Worm (Caenorhabditis elegans): ENCODE results near the gene K01A2.10.
"Not testable (repeated sequence)": the region's sequence is repeated elsewhere in the genome, so short reads cannot be mapped to it uniquely, and the experiment has no call there.

The K01A2.10 gene

DNA sequence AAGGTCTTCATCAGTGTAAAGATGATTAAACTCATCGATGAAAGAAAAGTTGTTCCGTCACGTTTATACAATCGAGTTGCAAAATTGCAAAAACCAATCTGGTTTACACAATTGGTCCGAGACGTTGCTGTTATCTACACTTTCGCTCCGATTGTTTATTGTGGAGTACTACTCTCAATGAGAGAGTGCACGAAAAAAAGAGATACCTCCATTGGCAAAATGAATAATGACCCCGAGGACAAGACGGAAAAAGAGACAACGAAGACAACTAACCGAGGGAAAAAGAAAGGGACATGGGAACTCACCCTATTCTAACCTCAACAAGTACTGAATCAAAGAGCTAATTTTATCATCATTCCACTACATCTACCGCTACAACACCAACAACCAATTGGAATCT is 9.4 kb downstream of the K01A2.10 start:
- TF ChIP-seq ref-1 (GFP tag; conservative IDR thresholded peaks at IDR 0.05) = no peak
- no peak for TF ChIP-seq tab-1 (GFP tag; IDR thresholded peaks at IDR 0.05)
- TF ChIP-seq ztf-29 (GFP tag; IDR thresholded peaks at IDR 0.05) = no peak
- TF ChIP-seq med-1 (GFP tag; optimal IDR thresholded peaks at IDR 0.05; ENCODE audit: insufficient read depth) = no peak
- TF ChIP-seq cog-1 (tag; optimal IDR thresholded peaks at IDR 0.05) = no peak

DNA sequence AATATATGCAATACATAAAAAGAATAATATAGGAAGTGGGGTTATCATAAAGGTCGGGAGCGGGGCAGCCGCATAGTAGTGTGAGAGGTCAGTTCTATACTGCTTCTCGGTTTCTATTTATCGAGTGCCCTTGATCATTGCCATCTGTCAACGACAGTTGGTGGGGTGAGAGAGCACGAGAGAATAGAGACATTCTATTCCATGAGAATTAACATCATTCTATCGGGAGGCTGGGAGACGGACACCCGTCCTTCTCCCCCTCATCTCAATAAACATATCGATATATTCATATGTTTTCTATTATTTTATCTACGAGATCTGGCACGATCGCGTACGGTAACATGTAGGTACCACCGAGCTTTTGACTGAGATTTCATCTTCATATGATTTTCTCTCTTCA is 10.8 kb downstream of the K01A2.10 start, which contains the start of gene mps-2:
Gene mps-2, minus strand, starts transcription at position 101 of the 400 bp plus-strand sequence.
- not testable (repeated sequence) for TF ChIP-seq klf-2 (GFP tag; conservative IDR thresholded peaks at IDR 0.05); tab-1 (GFP tag; IDR thresholded peaks at IDR 0.05); ztf-23 (GFP tag; IDR thresholded peaks at IDR 0.05)

DNA sequence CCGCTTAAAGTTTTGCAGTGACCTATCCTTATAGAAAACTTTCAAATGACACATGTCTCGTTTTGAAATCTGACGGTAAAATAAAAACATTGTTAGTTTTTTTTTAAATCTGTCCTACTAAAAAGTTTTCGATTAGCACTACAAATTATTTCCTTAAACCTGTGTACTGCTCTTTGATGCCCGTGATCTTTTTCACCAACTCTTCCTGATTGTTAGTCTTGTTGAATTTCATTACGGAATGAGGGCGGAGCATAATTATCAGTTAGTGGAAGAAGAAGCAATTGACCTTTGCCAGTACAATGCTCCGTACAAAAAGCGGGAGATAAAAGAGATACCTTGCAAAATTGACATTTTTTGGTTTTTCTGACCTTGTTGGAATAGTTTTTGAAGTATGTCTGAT is 15.7 kb downstream of the K01A2.10 start, which contains the start of gene K01A2.4:
Gene K01A2.4, plus strand, starts transcription at position 301 of the 400 bp plus-strand sequence.
- TF ChIP-seq ref-1 (GFP tag; conservative IDR thresholded peaks at IDR 0.05) (no peak), tab-1 (GFP tag; IDR thresholded peaks at IDR 0.05) (no peak), med-1 (GFP tag; optimal IDR thresholded peaks at IDR 0.05; ENCODE audit: insufficient read depth) (no peak), T22C8.4 (GFP tag; IDR thresholded peaks at IDR 0.05) (no peak), cog-1 (tag; optimal IDR thresholded peaks at IDR 0.05) (no peak), ztf-29 (GFP tag; IDR thresholded peaks at IDR 0.05) (no peak), flt-1 (GFP tag; IDR thresholded peaks at IDR 0.05) (no peak)

DNA sequence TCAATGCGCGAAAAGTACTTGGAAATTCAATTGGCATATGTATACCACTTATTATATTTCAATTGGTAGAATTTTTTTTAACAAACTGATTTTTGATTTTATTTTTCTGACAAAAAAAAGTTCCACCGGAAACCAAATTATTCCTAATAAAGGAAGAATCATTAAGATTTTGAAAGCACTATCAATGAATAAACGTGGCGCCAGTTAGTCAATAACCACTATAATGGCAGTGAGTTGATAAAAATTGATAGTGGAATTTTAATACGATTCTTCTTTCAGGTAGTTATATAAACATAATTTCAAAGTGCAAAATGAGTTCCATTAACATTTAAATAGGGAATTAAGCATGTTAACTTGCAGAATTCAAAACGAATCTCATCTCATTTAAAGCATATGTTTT is 17.3 kb downstream of the K01A2.10 start, which contains the start of gene col-69:
Gene col-69, minus strand, starts transcription at position 101 of the 400 bp plus-strand sequence.
- TF ChIP-seq tab-1 (GFP tag; IDR thresholded peaks at IDR 0.05) (no peak), cog-1 (tag; optimal IDR thresholded peaks at IDR 0.05) (no peak), klf-2 (GFP tag; conservative IDR thresholded peaks at IDR 0.05) (no peak), T22C8.4 (GFP tag; IDR thresholded peaks at IDR 0.05) (no peak), ztf-29 (GFP tag; IDR thresholded peaks at IDR 0.05) (no peak), flt-1 (GFP tag; IDR thresholded peaks at IDR 0.05) (no peak), ztf-23 (GFP tag; IDR thresholded peaks at IDR 0.05) (no peak), med-1 (GFP tag; optimal IDR thresholded peaks at IDR 0.05; ENCODE audit: insufficient read depth) (no peak), ref-1 (GFP tag; conservative IDR thresholded peaks at IDR 0.05) (no peak)

DNA sequence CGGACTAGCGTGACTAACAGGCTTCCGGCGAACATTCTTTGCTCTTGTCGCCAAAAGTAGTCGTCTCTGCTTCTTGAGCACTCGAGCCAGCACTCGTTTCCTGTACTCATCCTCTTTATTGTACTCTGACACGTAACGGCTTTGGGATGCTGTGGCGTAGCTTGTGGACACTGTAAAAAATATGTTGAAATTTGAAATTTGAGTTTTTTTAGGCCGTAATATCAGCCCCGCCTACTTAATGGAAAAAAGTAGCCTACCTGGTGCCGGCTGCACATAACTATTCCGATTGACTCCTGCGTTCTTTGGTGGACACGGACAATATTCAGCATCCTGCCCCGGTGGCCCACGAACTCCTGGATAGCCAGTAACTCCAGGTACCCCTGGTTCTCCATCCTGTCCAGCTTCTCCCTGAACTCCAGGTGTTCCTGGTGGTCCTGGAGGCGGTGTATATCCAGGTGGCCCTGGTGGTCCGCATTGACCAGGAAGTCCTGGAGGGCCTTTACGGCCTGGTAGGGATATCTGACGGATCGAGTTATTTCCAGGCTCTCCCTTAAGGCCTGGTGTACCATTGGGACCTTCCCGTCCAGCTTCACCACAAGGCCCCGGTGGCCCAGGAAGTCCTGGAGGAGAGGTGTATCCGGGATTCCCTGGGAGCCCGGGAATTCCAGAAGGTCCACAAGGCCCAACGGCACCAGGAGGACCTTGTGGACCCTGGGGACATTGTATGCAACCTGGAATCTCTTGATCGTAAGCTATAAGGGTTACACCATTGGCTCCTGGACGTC is 18.8 kb downstream of the K01A2.10 start:
- TF ChIP-seq ztf-29 (GFP tag; IDR thresholded peaks at IDR 0.05) = no peak
- TF ChIP-seq flt-1 (GFP tag; IDR thresholded peaks at IDR 0.05) = no peak
- TF ChIP-seq cog-1 (tag; optimal IDR thresholded peaks at IDR 0.05) = no peak
- TF ChIP-seq tab-1 (GFP tag; IDR thresholded peaks at IDR 0.05) = no peak
- no peak for TF ChIP-seq ref-1 (GFP tag; conservative IDR thresholded peaks at IDR 0.05)
- TF ChIP-seq med-1 (GFP tag; optimal IDR thresholded peaks at IDR 0.05; ENCODE audit: insufficient read depth) = no peak
- TF ChIP-seq T22C8.4 (GFP tag; IDR thresholded peaks at IDR 0.05) = no peak
- TF ChIP-seq ztf-23 (GFP tag; IDR thresholded peaks at IDR 0.05) = no peak
- no peak for TF ChIP-seq klf-2 (GFP tag; conservative IDR thresholded peaks at IDR 0.05)

DNA sequence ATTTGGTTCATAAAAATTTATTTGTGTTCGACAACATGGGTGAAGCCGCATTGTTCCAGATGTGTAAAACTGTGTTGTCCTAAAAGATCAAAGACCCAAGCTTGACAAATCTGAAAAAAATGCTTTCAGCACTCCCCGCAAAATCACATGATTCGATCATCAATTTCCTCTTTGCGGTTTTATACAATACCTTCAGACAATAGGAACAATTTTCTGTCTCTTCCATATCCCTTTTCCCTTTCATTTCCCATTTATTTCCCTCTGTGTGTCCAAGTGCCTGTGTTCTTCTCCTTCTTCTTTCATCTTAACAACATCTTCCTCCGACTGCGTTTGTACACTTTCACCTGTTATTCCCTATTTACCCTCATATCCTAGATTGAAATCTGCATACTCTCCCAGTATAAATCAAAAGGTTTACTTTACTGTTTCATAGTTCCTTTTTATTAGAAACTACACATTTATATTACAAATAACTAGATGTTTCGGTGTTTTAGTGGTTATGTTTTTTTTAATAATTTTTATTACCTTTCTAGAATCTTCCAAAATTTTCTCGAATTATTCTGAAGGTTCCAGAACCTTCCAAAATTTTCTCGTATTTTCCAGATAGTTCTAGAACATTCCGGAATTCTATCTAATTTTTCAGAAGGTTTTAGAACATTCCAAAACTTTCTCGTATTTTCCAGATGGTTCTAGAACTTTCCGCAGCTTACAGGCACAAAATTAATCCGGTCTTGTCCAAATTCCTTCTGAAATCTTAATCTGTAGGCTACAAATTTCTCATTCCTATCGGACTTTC is 21.7 kb downstream of the K01A2.10 start, which contains the start of gene K01A2.5:
Gene K01A2.5, plus strand, starts transcription at position 297 of the 796 bp plus-strand sequence.
- TF ChIP-seq ztf-23 (GFP tag; IDR thresholded peaks at IDR 0.05) (no peak), cog-1 (tag; optimal IDR thresholded peaks at IDR 0.05) (peak; percentile 22)

DNA sequence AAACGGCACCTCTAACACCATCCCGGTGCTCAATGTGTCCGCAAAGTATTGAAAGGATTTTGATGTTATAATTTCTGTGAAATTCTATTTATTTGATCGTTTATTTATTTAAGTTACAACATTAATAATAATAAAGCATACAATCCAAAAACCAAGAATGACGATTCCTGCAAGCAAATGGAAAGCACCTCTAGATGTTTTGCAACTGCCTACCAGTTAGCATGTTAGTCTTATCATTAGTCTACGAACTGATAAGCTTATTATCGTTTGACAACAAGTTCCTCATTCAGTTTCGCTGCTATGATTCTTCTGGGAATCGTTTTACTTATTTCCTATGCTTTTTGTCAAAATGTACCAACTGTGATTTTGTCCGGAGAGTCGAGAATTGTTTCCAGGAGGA is 23.2 kb downstream of the K01A2.10 start, which contains the start of gene K01A2.6:
Gene K01A2.6, plus strand, starts transcription at position 301 of the 400 bp plus-strand sequence.
- no peak for TF ChIP-seq ztf-29 (GFP tag; IDR thresholded peaks at IDR 0.05)
- TF ChIP-seq cog-1 (tag; optimal IDR thresholded peaks at IDR 0.05) = no peak
- no peak for TF ChIP-seq klf-2 (GFP tag; conservative IDR thresholded peaks at IDR 0.05)
- TF ChIP-seq med-1 (GFP tag; optimal IDR thresholded peaks at IDR 0.05; ENCODE audit: insufficient read depth) = no peak
- no peak for TF ChIP-seq flt-1 (GFP tag; IDR thresholded peaks at IDR 0.05)
- TF ChIP-seq T22C8.4 (GFP tag; IDR thresholded peaks at IDR 0.05) = no peak
- TF ChIP-seq ztf-23 (GFP tag; IDR thresholded peaks at IDR 0.05) = no peak
- TF ChIP-seq tab-1 (GFP tag; IDR thresholded peaks at IDR 0.05) = no peak
- no peak for TF ChIP-seq ref-1 (GFP tag; conservative IDR thresholded peaks at IDR 0.05)

DNA sequence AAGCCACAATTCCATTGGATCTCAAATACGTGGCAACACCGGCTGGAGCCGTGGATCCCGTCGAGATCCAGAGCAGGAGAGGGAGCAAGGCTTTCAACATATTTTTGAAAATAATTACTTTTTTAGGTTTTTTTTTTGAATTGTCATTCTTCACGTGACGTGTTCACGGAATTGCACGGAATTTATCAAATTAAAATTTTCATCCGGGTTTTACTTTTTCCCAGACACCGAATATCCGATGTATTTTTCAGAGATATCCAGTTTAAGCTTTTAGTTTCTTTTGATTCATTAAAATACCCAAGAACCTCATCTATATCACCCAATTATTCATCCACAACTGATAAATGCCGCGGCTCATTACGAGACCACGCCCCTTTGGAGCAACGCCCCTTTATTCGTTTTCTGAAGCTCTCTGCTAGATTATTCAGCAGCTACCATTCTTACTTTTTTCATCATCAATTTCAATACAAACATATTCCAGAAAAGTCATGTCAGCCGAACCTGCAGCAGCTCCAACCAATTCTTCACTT is 25.9 kb downstream of the K01A2.10 start, which contains the start of the genes clec-117 and B0432.1:
Gene clec-117, minus strand, starts transcription at position 101 of the 530 bp plus-strand sequence.
Gene B0432.1, plus strand, starts transcription at position 480 of the 530 bp plus-strand sequence.
- TF ChIP-seq cog-1 (tag; optimal IDR thresholded peaks at IDR 0.05) = no peak
- no peak for TF ChIP-seq med-1 (GFP tag; optimal IDR thresholded peaks at IDR 0.05; ENCODE audit: insufficient read depth)
- TF ChIP-seq klf-2 (GFP tag; conservative IDR thresholded peaks at IDR 0.05) = no peak
- no peak for TF ChIP-seq ztf-23 (GFP tag; IDR thresholded peaks at IDR 0.05)
- no peak for TF ChIP-seq ztf-29 (GFP tag; IDR thresholded peaks at IDR 0.05)
- TF ChIP-seq tab-1 (GFP tag; IDR thresholded peaks at IDR 0.05) = no peak
- TF ChIP-seq flt-1 (GFP tag; IDR thresholded peaks at IDR 0.05) = no peak

DNA sequence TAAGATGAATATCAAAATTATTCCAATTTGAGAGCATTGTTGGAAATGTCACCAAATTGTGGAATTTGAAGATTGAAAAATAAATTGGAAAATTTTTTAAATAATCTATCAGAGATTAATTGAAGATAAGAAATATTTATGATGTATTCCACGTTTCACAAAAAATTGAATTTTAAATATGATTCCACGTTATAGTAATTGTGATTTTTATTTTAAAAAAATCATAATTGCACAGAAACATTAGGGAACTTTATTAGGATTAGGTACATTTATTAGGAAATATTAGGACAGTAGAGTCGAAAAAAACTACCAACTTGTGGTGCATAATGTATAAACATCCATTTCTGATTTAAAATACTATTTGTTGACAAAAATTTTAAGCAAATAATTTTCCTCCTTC is 28.3 kb downstream of the K01A2.10 start, which contains the start of gene B0432.11:
Gene B0432.11, minus strand, starts transcription at position 101 of the 400 bp plus-strand sequence.
- TF ChIP-seq ztf-23 (GFP tag; IDR thresholded peaks at IDR 0.05) = no peak
- no peak for TF ChIP-seq cog-1 (tag; optimal IDR thresholded peaks at IDR 0.05)
- TF ChIP-seq flt-1 (GFP tag; IDR thresholded peaks at IDR 0.05) = no peak
- no peak for TF ChIP-seq ztf-29 (GFP tag; IDR thresholded peaks at IDR 0.05)
- TF ChIP-seq klf-2 (GFP tag; conservative IDR thresholded peaks at IDR 0.05) = no peak
- no peak for TF ChIP-seq ref-1 (GFP tag; conservative IDR thresholded peaks at IDR 0.05)
- TF ChIP-seq med-1 (GFP tag; optimal IDR thresholded peaks at IDR 0.05; ENCODE audit: insufficient read depth) = no peak
- TF ChIP-seq T22C8.4 (GFP tag; IDR thresholded peaks at IDR 0.05) = no peak
